Worm (Caenorhabditis elegans) whole organism, mixed stage, embryonic: ENCODE data around the gene fbxa-77.

Source experiments
- blmp-1 ChIP-seq: fragments of 150-350 bp; optimal IDR thresholded peaks from 2 replicates; lab custom pipeline; 2014; ENCODE audit warnings: missing biosample characterization, missing genetic modification characterization
- ceh-39 ChIP-seq: fragments of 150-350 bp; optimal IDR thresholded peaks from 2 replicates; lab custom pipeline; 2014; ENCODE audit warnings: missing biosample characterization, missing genetic modification characterization
- ceh-43 ChIP-seq: fragments of 200-800 bp; sonication (Bioruptor generic); optimal IDR thresholded peaks from 2 replicates; lab custom pipeline; 2018; ENCODE audit warnings: mild to moderate bottlenecking, missing genetic modification characterization, moderate library complexity, missing compliant biosample characterization
- flh-1 ChIP-seq: fragments of 200-800 bp; sonication (Bioruptor generic); optimal IDR thresholded peaks from 2 replicates; lab custom pipeline; 2018; ENCODE audit warnings: mild to moderate bottlenecking, missing genetic modification characterization, moderate library complexity, missing compliant biosample characterization
- ham-2 ChIP-seq: fragments of 200-800 bp; sonication (Bioruptor generic); optimal IDR thresholded peaks from 2 replicates; lab custom pipeline; 2018; ENCODE audit warnings: mild to moderate bottlenecking, missing genetic modification characterization, missing compliant biosample characterization
- lin-13 ChIP-seq: fragments of 150-350 bp; optimal IDR thresholded peaks from 2 replicates; lab custom pipeline; 2014; ENCODE audit warnings: missing biosample characterization, missing genetic modification characterization
- lin-32 ChIP-seq: fragments of 200-800 bp; sonication (Bioruptor generic); optimal IDR thresholded peaks from 2 replicates; lab custom pipeline; 2018; ENCODE audit warnings: mild to moderate bottlenecking, missing genetic modification characterization, missing compliant biosample characterization
- mab-5 ChIP-seq: fragments of 150-350 bp; optimal IDR thresholded peaks from 2 replicates; lab custom pipeline; 2014; ENCODE audit warnings: missing biosample characterization, missing genetic modification characterization
- mep-1 ChIP-seq: fragments of 150-350 bp; optimal IDR thresholded peaks from 2 replicates; lab custom pipeline; 2017; ENCODE audit warnings: missing biosample characterization, missing genetic modification reagents, missing genetic modification characterization, inconsistent platforms
- mls-2 ChIP-seq: sonication (generic microtip); optimal IDR thresholded peaks from 2 replicates; lab custom pipeline; 2016; ENCODE audit warnings: mild to moderate bottlenecking, missing genetic modification characterization, moderate library complexity, missing compliant biosample characterization
- nhr-28 ChIP-seq: fragments of 150-350 bp; optimal IDR thresholded peaks from 2 replicates; lab custom pipeline; 2014; ENCODE audit warnings: missing biosample characterization, missing genetic modification characterization
- nhr-76 ChIP-seq: sonication (generic microtip); optimal IDR thresholded peaks from 2 replicates; lab custom pipeline; 2017; ENCODE audit warnings: missing biosample characterization, missing genetic modification characterization
- sem-2 ChIP-seq: fragments of 200-800 bp; sonication (Bioruptor generic); optimal IDR thresholded peaks from 2 replicates; lab custom pipeline; 2018; ENCODE audit warnings: mild to moderate bottlenecking, missing genetic modification characterization, missing compliant biosample characterization
- unc-120 ChIP-seq: sonication (generic microtip); optimal IDR thresholded peaks from 2 replicates; lab custom pipeline; 2017; ENCODE audit warnings: missing genetic modification characterization, missing compliant biosample characterization; ENCODE audit not compliant: poor library complexity, severe bottlenecking
- unc-39 ChIP-seq: fragments of 150-350 bp; optimal IDR thresholded peaks from 2 replicates; lab custom pipeline; 2014; ENCODE audit warnings: missing biosample characterization, missing genetic modification characterization
- zip-8 ChIP-seq: fragments of 150-350 bp; optimal IDR thresholded peaks from 2 replicates; lab custom pipeline; 2014; ENCODE audit warnings: missing biosample characterization, missing genetic modification characterization
- ztf-11 ChIP-seq: fragments of 150-350 bp; optimal IDR thresholded peaks from 2 replicates; lab custom pipeline; 2014; ENCODE audit warnings: missing biosample characterization, missing genetic modification characterization

Gene fbxa-77

DNA sequence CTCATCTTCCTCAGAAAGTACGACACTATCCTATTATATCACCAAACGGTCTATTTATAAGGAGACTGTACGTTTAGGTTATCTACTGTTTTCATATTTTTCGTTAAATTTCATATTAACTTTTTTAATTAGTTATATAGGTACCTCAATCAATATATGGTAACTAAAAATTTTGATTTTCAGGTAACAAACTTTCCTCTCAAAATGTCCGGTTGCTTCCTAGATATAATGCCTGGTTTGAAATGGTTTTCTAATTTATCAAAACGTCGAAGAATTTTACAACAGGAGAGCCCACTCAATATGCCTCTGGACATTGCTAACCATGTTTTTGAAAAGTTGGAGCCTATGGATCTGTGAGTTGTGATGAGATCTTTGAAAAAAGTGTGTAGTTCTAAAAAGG, 48.3 kb downstream of the fbxa-77 start, which contains the start of gene fbxa-28:
Gene fbxa-28 (plus strand): TSS at position 301 of the 400 bp plus-strand sequence.
- TF ChIP-seq ham-2 (GFP tag; lab: Kevin White, UChicago) (no peak), unc-39 (tag; lab: Kevin White, UChicago) (no peak), zip-8 (tag; lab: Kevin White, UChicago) (no peak), unc-120 (tag; lab: Kevin White, UChicago) (no peak), flh-1 (no peak), ztf-11 (tag; lab: Kevin White, UChicago) (no peak), blmp-1 (tag; lab: Kevin White, UChicago) (no peak), lin-13 (no peak), nhr-76 (tag; lab: Kevin White, UChicago) (no peak), ceh-43 (GFP tag; lab: Kevin White, UChicago) (no peak), nhr-28 (no peak), mab-5 (tag; lab: Kevin White, UChicago) (no peak), mls-2 (tag; lab: Kevin White, UChicago) (no peak), sem-2 (no peak), ceh-39 (tag; lab: Kevin White, UChicago) (no peak), lin-32 (GFP tag; lab: Kevin White, UChicago) (no peak), mep-1 (tag; lab: Kevin White, UChicago) (no peak)
- TF ChIP-seq, all 35 proteins: peak for 0
